Worm (Caenorhabditis elegans) whole organism, young adult: ENCODE data around the gene cec-3.

Experiments used
- B0019.2 ChIP-seq: fragments of 200-800 bp; sonication (Bioruptor generic); conservative IDR thresholded peaks from 2 replicates; pipeline ENCODE4 v1.3.6; 2022; ENCODE audit warnings: missing genetic modification reagents, missing genetic modification characterization, missing compliant biosample characterization
- B0035.1 ChIP-seq: sonication (generic microtip); optimal IDR thresholded peaks from 2 replicates; lab custom pipeline; 2016; ENCODE audit warnings: missing genetic modification characterization, mild to moderate bottlenecking, missing compliant biosample characterization, missing genotype, missing genetic modification reagents
- F10E7.11 ChIP-seq: sonication (generic microtip); optimal IDR thresholded peaks from 2 replicates; lab custom pipeline; 2017; ENCODE audit warnings: mild to moderate bottlenecking, missing genetic modification characterization, moderate library complexity, missing compliant biosample characterization
- F39B2.1 ChIP-seq: fragments of 200-800 bp; sonication (Bioruptor generic); IDR thresholded peaks from 2 replicates; pipeline ENCODE4 v1.3.6; 2022; ENCODE audit warnings: missing genetic modification reagents, missing genetic modification characterization, missing compliant biosample characterization
- F52B5.7 ChIP-seq: sonication (generic microtip); optimal IDR thresholded peaks from 2 replicates; lab custom pipeline; 2016; ENCODE audit warnings: mild to moderate bottlenecking, missing genetic modification characterization, missing compliant biosample characterization
- T07F8.4 ChIP-seq: sonication (generic microtip); optimal IDR thresholded peaks from 2 replicates; lab custom pipeline; 2016; ENCODE audit warnings: mild to moderate bottlenecking, missing genetic modification characterization, moderate library complexity, missing compliant biosample characterization
- Y53F4B.3 ChIP-seq: fragments of 200-800 bp; sonication (Bioruptor generic); IDR thresholded peaks from 2 replicates; pipeline ENCODE4 v1.3.6; 2022; ENCODE audit warnings: missing genetic modification reagents, missing genetic modification characterization, missing compliant biosample characterization
- Y67H2A.10 ChIP-seq: fragments of 200-800 bp; sonication (Bioruptor generic); conservative IDR thresholded peaks from 2 replicates; pipeline ENCODE4 v1.3.6; 2022; ENCODE audit warnings: missing genetic modification reagents, missing genetic modification characterization, missing compliant biosample characterization
- Y79H2A.3 ChIP-seq: fragments of 200-800 bp; sonication (Bioruptor generic); conservative IDR thresholded peaks from 2 replicates; pipeline ENCODE4 v1.3.6; 2022; ENCODE audit warnings: missing genetic modification reagents, missing genetic modification characterization, missing compliant biosample characterization
- Y95B8A.8 ChIP-seq: fragments of 200-800 bp; sonication (Bioruptor generic); IDR thresholded peaks from 2 replicates; pipeline ENCODE4 v1.3.6; 2022; ENCODE audit warnings: missing genetic modification reagents, missing genetic modification characterization, missing compliant biosample characterization
- aptf-2 ChIP-seq: fragments of 200-800 bp; sonication (Bioruptor generic); conservative IDR thresholded peaks from 2 replicates; pipeline ENCODE4 v1.3.6; 2022; ENCODE audit warnings: missing genetic modification reagents, missing genetic modification characterization, missing compliant biosample characterization
- aptf-3 ChIP-seq: fragments of 200-800 bp; sonication (Bioruptor generic); IDR thresholded peaks from 2 replicates; pipeline ENCODE4 v1.3.6; 2022; ENCODE audit warnings: missing genetic modification characterization, missing compliant biosample characterization
- attf-5 ChIP-seq: fragments of 200-800 bp; sonication (Bioruptor generic); optimal IDR thresholded peaks from 2 replicates; lab custom pipeline; 2018; ENCODE audit warnings: mild to moderate bottlenecking, missing genetic modification characterization, missing compliant biosample characterization
- attf-6 ChIP-seq: fragments of 200-800 bp; sonication (Bioruptor generic); IDR thresholded peaks from 2 replicates; pipeline ENCODE4 v1.3.6; 2022; ENCODE audit warnings: missing genetic modification reagents, missing genetic modification characterization, missing compliant biosample characterization
- bed-2 ChIP-seq: fragments of 200-800 bp; sonication (Bioruptor generic); IDR thresholded peaks from 2 replicates; pipeline ENCODE4 v1.3.6; 2022; ENCODE audit warnings: missing genetic modification reagents, missing genetic modification characterization, missing compliant biosample characterization
- ccch-3 ChIP-seq: fragments of 200-800 bp; sonication (Bioruptor generic); optimal IDR thresholded peaks from 2 replicates; lab custom pipeline; 2018; ENCODE audit warnings: mild to moderate bottlenecking, missing genetic modification characterization, missing compliant biosample characterization
- cebp-2 ChIP-seq: fragments of 200-800 bp; sonication (Bioruptor generic); IDR thresholded peaks from 2 replicates; pipeline ENCODE4 v1.3.6; 2022; ENCODE audit warnings: missing genetic modification characterization, missing compliant biosample characterization
- chd-7 ChIP-seq: sonication (generic microtip); optimal IDR thresholded peaks from 2 replicates; lab custom pipeline; 2016; ENCODE audit warnings: mild to moderate bottlenecking, missing genetic modification characterization, moderate library complexity, missing compliant biosample characterization
- die-1 ChIP-seq: sonication (generic microtip); optimal IDR thresholded peaks from 2 replicates; lab custom pipeline; 2016; ENCODE audit warnings: missing genotype, mild to moderate bottlenecking, missing genetic modification characterization, missing compliant biosample characterization
- egl-44 ChIP-seq: fragments of 200-800 bp; sonication (Bioruptor generic); IDR thresholded peaks from 2 replicates; pipeline ENCODE4 v1.3.6; 2022; ENCODE audit warnings: missing genetic modification reagents, missing genetic modification characterization, missing compliant biosample characterization
- egrh-3 ChIP-seq: fragments of 200-800 bp; sonication (Bioruptor generic); IDR thresholded peaks from 2 replicates; pipeline ENCODE4 v1.3.6; 2022; ENCODE audit warnings: missing genetic modification reagents, missing genetic modification characterization, missing compliant biosample characterization
- ets-4 ChIP-seq: fragments of 200-800 bp; sonication (Bioruptor generic); optimal IDR thresholded peaks from 2 replicates; lab custom pipeline; 2018; ENCODE audit warnings: mild to moderate bottlenecking, missing genetic modification characterization, missing compliant biosample characterization
- gei-17 ChIP-seq: fragments of 200-800 bp; sonication (Bioruptor generic); optimal IDR thresholded peaks from 2 replicates; lab custom pipeline; 2018; ENCODE audit warnings: mild to moderate bottlenecking, missing genetic modification characterization, missing compliant biosample characterization
- hlh-12 ChIP-seq: sonication (generic microtip); optimal IDR thresholded peaks from 2 replicates; lab custom pipeline; 2016; ENCODE audit warnings: missing genetic modification characterization, missing compliant biosample characterization
- hmg-1.2 ChIP-seq: fragments of 200-800 bp; sonication (Bioruptor generic); IDR thresholded peaks from 2 replicates; pipeline ENCODE4 v1.3.6; 2022; ENCODE audit warnings: missing genetic modification reagents, missing genetic modification characterization, missing compliant biosample characterization
- hmg-20 ChIP-seq: fragments of 200-800 bp; sonication (Bioruptor generic); IDR thresholded peaks from 2 replicates; pipeline ENCODE4 v1.3.6; 2022; ENCODE audit warnings: missing genetic modification reagents, missing genetic modification characterization, missing compliant biosample characterization
- hrde-1 ChIP-seq: sonication (generic microtip); optimal IDR thresholded peaks from 2 replicates; lab custom pipeline; 2016; ENCODE audit warnings: missing genetic modification characterization, mild to moderate bottlenecking, missing compliant biosample characterization, moderate library complexity, missing genotype, missing genetic modification reagents, borderline replicate concordance
- lsl-1 ChIP-seq: fragments of 200-800 bp; sonication (Bioruptor generic); optimal IDR thresholded peaks from 2 replicates; lab custom pipeline; 2018; ENCODE audit warnings: mild to moderate bottlenecking, missing genetic modification characterization, moderate library complexity, missing compliant biosample characterization
- madf-8 ChIP-seq: fragments of 200-800 bp; sonication (Bioruptor generic); conservative IDR thresholded peaks from 2 replicates; pipeline ENCODE4 v1.3.6; 2022; ENCODE audit warnings: missing genetic modification reagents, missing genetic modification characterization, missing compliant biosample characterization
- mel-28 ChIP-seq: sonication (generic microtip); optimal IDR thresholded peaks from 2 replicates; lab custom pipeline; 2016; ENCODE audit warnings: borderline replicate concordance, mild to moderate bottlenecking, missing genetic modification characterization, missing compliant biosample characterization
- mes-4 ChIP-seq: sonication (generic microtip); optimal IDR thresholded peaks from 2 replicates; lab custom pipeline; 2016; ENCODE audit warnings: missing genotype, missing genetic modification characterization, missing compliant biosample characterization
- nfya-1 ChIP-seq: sonication (generic microtip); optimal IDR thresholded peaks from 2 replicates; lab custom pipeline; 2017; ENCODE audit warnings: antibody characterized with exemption, missing compliant biosample characterization, missing genetic modification characterization, borderline replicate concordance; ENCODE audit not compliant: insufficient read depth
- nfyb-1 ChIP-seq: fragments of 200-800 bp; sonication (Bioruptor generic); IDR thresholded peaks from 2 replicates; pipeline ENCODE4 v1.3.6; 2022; ENCODE audit warnings: missing genetic modification reagents, missing genetic modification characterization, missing compliant biosample characterization
- nhr-27 ChIP-seq: fragments of 200-800 bp; sonication (Bioruptor generic); optimal IDR thresholded peaks from 2 replicates; lab custom pipeline; 2018; ENCODE audit warnings: mild to moderate bottlenecking, missing genetic modification characterization, moderate library complexity, missing compliant biosample characterization
- nhr-80 ChIP-seq: sonication (generic microtip); optimal IDR thresholded peaks from 2 replicates; lab custom pipeline; 2016; ENCODE audit warnings: missing genetic modification characterization, missing compliant biosample characterization
- pbrm-1 ChIP-seq: fragments of 200-800 bp; sonication (Bioruptor generic); IDR thresholded peaks from 2 replicates; pipeline ENCODE4 v1.3.6; 2022; ENCODE audit warnings: missing genetic modification reagents, missing genetic modification characterization, missing compliant biosample characterization
- rcor-1 ChIP-seq: fragments of 200-800 bp; sonication (Bioruptor generic); IDR thresholded peaks from 2 replicates; pipeline ENCODE4 v1.3.6; 2022; ENCODE audit warnings: missing genetic modification reagents, missing genetic modification characterization, missing compliant biosample characterization
- rec-8 ChIP-seq, 2 experiments: sonication (generic microtip); optimal IDR thresholded peaks; 2 replicates each; lab custom pipeline; 2016; ENCODE audit warnings: mild to moderate bottlenecking in 2 of 2, missing genetic modification characterization in 2 of 2, missing genetic modification reagents in 2 of 2, missing genotype in 2 of 2, missing biosample characterization in 1 of 2, missing compliant biosample characterization in 1 of 2, moderate library complexity in 1 of 2
- repo-1 ChIP-seq: sonication (generic microtip); optimal IDR thresholded peaks from 2 replicates; lab custom pipeline; 2017; ENCODE audit warnings: mild to moderate bottlenecking, missing genetic modification characterization, missing compliant biosample characterization
- rpc-1 ChIP-seq, 2 experiments: fragments of 150-350 bp in 1 of 2; sonication (generic microtip) in 1 of 2; optimal IDR thresholded peaks; 2 replicates each; lab custom pipeline; 2014 to 2018; ENCODE audit warnings: missing biosample characterization in 1 of 2, missing genetic modification characterization in 1 of 2, missing genetic modification reagents in 1 of 2, missing genotype in 1 of 2
- snpc-1.1 ChIP-seq: sonication (generic microtip); optimal IDR thresholded peaks from 2 replicates; lab custom pipeline; 2017; ENCODE audit warnings: missing genetic modification characterization, mild to moderate bottlenecking, missing compliant biosample characterization, antibody characterized with exemption, moderate library complexity, missing genotype, missing genetic modification reagents; ENCODE audit not compliant: insufficient read depth
- snpc-1.3 ChIP-seq: sonication (generic microtip); optimal IDR thresholded peaks from 2 replicates; lab custom pipeline; 2017; ENCODE audit warnings: missing genetic modification characterization, mild to moderate bottlenecking, missing compliant biosample characterization, antibody characterized with exemption, moderate library complexity, missing genotype, missing genetic modification reagents; ENCODE audit not compliant: insufficient read depth
- somi-1 ChIP-seq: fragments of 200-800 bp; sonication (Bioruptor generic); optimal IDR thresholded peaks from 2 replicates; lab custom pipeline; 2018; ENCODE audit warnings: mild to moderate bottlenecking, missing genetic modification characterization, missing compliant biosample characterization
- sptf-2 ChIP-seq: fragments of 200-800 bp; sonication (Bioruptor generic); optimal IDR thresholded peaks from 2 replicates; lab custom pipeline; 2018; ENCODE audit warnings: mild to moderate bottlenecking, missing genetic modification characterization, missing compliant biosample characterization
- tbp1 ChIP-seq: fragments of 200-800 bp; sonication (Bioruptor generic); optimal IDR thresholded peaks from 2 replicates; lab custom pipeline; 2018; ENCODE audit warnings: mild to moderate bottlenecking, missing genetic modification characterization, missing compliant biosample characterization
- unc-130 ChIP-seq: sonication (generic microtip); optimal IDR thresholded peaks from 2 replicates; lab custom pipeline; 2016; ENCODE audit warnings: missing genetic modification reagents, missing genetic modification characterization, missing compliant biosample characterization
- ztf-18 ChIP-seq: sonication (generic microtip); optimal IDR thresholded peaks from 2 replicates; lab custom pipeline; 2016; ENCODE audit warnings: missing genotype, mild to moderate bottlenecking, missing genetic modification characterization, missing compliant biosample characterization
- ztf-26 ChIP-seq: sonication (generic microtip); optimal IDR thresholded peaks from 2 replicates; lab custom pipeline; 2017; ENCODE audit warnings: missing genetic modification characterization, missing compliant biosample characterization

cec-3 gene

DNA sequence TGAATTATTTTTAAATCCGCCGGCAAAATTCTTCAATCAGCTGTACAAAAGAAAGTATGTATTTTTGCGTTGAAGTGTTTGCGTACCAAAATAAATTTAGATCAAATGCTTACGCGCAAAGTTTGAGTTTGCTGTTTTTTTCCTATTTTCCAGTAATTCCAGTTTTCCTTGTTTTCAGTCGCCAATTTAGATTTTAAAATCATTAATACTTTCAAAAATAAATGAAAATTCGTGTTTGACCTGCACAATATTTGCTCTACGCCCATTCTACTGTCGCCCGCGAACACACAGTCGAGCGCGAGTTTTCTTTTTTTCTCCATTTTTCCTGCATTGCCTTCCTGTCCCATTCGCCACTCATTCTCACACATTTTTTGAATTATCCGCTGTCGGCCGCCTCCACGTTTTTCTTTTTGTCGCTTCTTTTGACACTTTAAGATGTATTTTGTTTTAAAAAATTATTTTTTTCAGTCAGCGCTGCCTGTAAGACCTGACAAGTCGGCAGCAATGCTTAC lies 35.4 kb upstream of the cec-3 start, which contains the start of gene ptc-1 (continued):
- TF ChIP-seq hlh-12 (no peak), bed-2 (no peak), attf-6 (GFP tag; lab: Robert Waterston, UW) (no peak), rpc-1 (optimal IDR thresholded peaks at IDR 0.05; lab: Kevin White, UChicago) (no peak), rpc-1 (tag; optimal IDR thresholded peaks at IDR 0.05; lab: Kevin White, UChicago) (no peak), F52B5.7 (no peak), pbrm-1 (no peak), Y95B8A.8 (GFP tag; lab: Robert Waterston, UW) (no peak), die-1 (tag; lab: Kevin White, UChicago) (no peak), B0035.1 (no peak), Y53F4B.3 (GFP tag; lab: Robert Waterston, UW) (no peak), hrde-1 (tag; lab: Kevin White, UChicago) (no peak), ets-4 (GFP tag; lab: Kevin White, UChicago) (no peak), aptf-3 (GFP tag; lab: Robert Waterston, UW) (no peak), ztf-26 (no peak), madf-8 (GFP tag; lab: Robert Waterston, UW) (peak; percentile 62), repo-1 (tag; lab: Kevin White, UChicago) (no peak), egrh-3 (GFP tag; lab: Robert Waterston, UW) (no peak), hmg-1.2 (GFP tag; lab: Robert Waterston, UW) (peak; percentile 41; the same call in 1 of the 2 replicates), chd-7 (no peak), rcor-1 (no peak), F39B2.1 (GFP tag; lab: Robert Waterston, UW) (no peak), F10E7.11 (tag; lab: Kevin White, UChicago) (no peak), egl-44 (GFP tag; lab: Robert Waterston, UW) (no peak), nhr-27 (tag; lab: Kevin White, UChicago) (no peak), unc-130 (GFP tag; lab: Kevin White, UChicago) (peak; percentile 17), Y79H2A.3 (GFP tag; lab: Robert Waterston, UW) (no peak), attf-5 (GFP tag; lab: Kevin White, UChicago) (no peak), nhr-80 (no peak), B0019.2 (GFP tag; lab: Robert Waterston, UW) (0 out of 2 replicates have a peak, but pooled peaks have one; percentile 21), mel-28 (tag; lab: Kevin White, UChicago) (no peak), nfyb-1 (GFP tag; lab: Robert Waterston, UW) (no peak), ccch-3 (GFP tag; lab: Kevin White, UChicago) (no peak), snpc-1.1 (tag; lab: Kevin White, UChicago) (peak; percentile 55), T07F8.4 (tag; lab: Kevin White, UChicago) (no peak), cebp-2 (GFP tag; lab: Robert Waterston, UW) (no peak), nfya-1 (tag; lab: Kevin White, UChicago) (no peak), Y67H2A.10 (GFP tag; lab: Robert Waterston, UW) (no peak), ztf-18 (tag; lab: Kevin White, UChicago) (no peak), snpc-1.3 (no peak), mes-4 (tag; lab: Kevin White, UChicago) (no peak), gei-17 (GFP tag; lab: Kevin White, UChicago) (no peak), hmg-20 (no peak), rec-8 (tag; optimal IDR thresholded peaks at IDR 0.05; lab: Kevin White, UChicago) (no peak), sptf-2 (GFP tag; lab: Kevin White, UChicago) (no peak), lsl-1 (GFP tag; lab: Kevin White, UChicago) (peak; percentile 78), somi-1 (GFP tag; lab: Kevin White, UChicago) (no peak), aptf-2 (no peak), tbp1 (GFP tag; lab: Kevin White, UChicago) (no peak)
